Worm (Caenorhabditis elegans) whole organism, late embryonic: ENCODE data around the gene phf-30.

Source experiments
- ceh-2 ChIP-seq: sonication (generic microtip); optimal IDR thresholded peaks from 2 replicates; lab custom pipeline; 2016; ENCODE audit warnings: missing genotype, missing genetic modification characterization, missing compliant biosample characterization
- ceh-22 ChIP-seq: sonication (generic microtip); optimal IDR thresholded peaks from 2 replicates; lab custom pipeline; 2017; ENCODE audit warnings: missing biosample characterization, missing genetic modification characterization
- ceh-24 ChIP-seq: sonication (generic microtip); optimal IDR thresholded peaks from 2 replicates; lab custom pipeline; 2016; ENCODE audit warnings: mild to moderate bottlenecking, missing genetic modification characterization, missing compliant biosample characterization
- ceh-34 ChIP-seq: sonication (generic microtip); optimal IDR thresholded peaks from 2 replicates; lab custom pipeline; 2016; ENCODE audit warnings: mild to moderate bottlenecking, missing genetic modification characterization, missing compliant biosample characterization
- ceh-48 ChIP-seq: sonication (generic microtip); optimal IDR thresholded peaks from 2 replicates; lab custom pipeline; 2016; ENCODE audit warnings: missing genetic modification characterization, inconsistent platforms, missing compliant biosample characterization
- ceh-9 ChIP-seq: sonication (generic microtip); optimal IDR thresholded peaks from 2 replicates; lab custom pipeline; 2016; ENCODE audit warnings: mild to moderate bottlenecking, missing genetic modification characterization, inconsistent platforms, missing compliant biosample characterization
- che-1 ChIP-seq: sonication (generic microtip); optimal IDR thresholded peaks from 2 replicates; lab custom pipeline; 2016; ENCODE audit warnings: mild to moderate bottlenecking, missing genetic modification characterization, missing compliant biosample characterization
- dmd-4 ChIP-seq: sonication (generic microtip); optimal IDR thresholded peaks from 2 replicates; lab custom pipeline; 2016; ENCODE audit warnings: borderline replicate concordance, missing genetic modification characterization, missing compliant biosample characterization
- dve-1 ChIP-seq: sonication (generic microtip); optimal IDR thresholded peaks from 2 replicates; lab custom pipeline; 2017; ENCODE audit warnings: antibody characterized with exemption, mild to moderate bottlenecking, missing genetic modification characterization, missing compliant biosample characterization
- elt-2 ChIP-seq: sonication (generic microtip); optimal IDR thresholded peaks from 2 replicates; lab custom pipeline; 2016; ENCODE audit warnings: missing genetic modification reagents, missing genetic modification characterization, missing compliant biosample characterization
- elt-4 ChIP-seq: sonication (generic microtip); optimal IDR thresholded peaks from 2 replicates; lab custom pipeline; 2016; ENCODE audit warnings: missing genetic modification characterization, missing compliant biosample characterization
- fax-1 ChIP-seq: sonication (generic microtip); optimal IDR thresholded peaks from 2 replicates; lab custom pipeline; 2016; ENCODE audit warnings: missing genotype, missing genetic modification characterization, missing compliant biosample characterization
- fkh-10 ChIP-seq: fragments of 150-350 bp; optimal IDR thresholded peaks from 2 replicates; lab custom pipeline; 2014; ENCODE audit warnings: missing biosample characterization, missing genetic modification reagents, missing genetic modification characterization
- gmeb-2 ChIP-seq: sonication (generic microtip); optimal IDR thresholded peaks from 2 replicates; lab custom pipeline; 2016; ENCODE audit warnings: missing genetic modification characterization, inconsistent platforms, missing compliant biosample characterization
- hlh-13 ChIP-seq: fragments of 200-800 bp; sonication (Bioruptor generic); optimal IDR thresholded peaks from 2 replicates; lab custom pipeline; 2018; ENCODE audit warnings: mild to moderate bottlenecking, missing genetic modification characterization, missing compliant biosample characterization
- hlh-15 ChIP-seq: sonication (generic microtip); optimal IDR thresholded peaks from 2 replicates; lab custom pipeline; 2016; ENCODE audit warnings: missing genetic modification characterization, missing compliant biosample characterization
- hlh-30 ChIP-seq: sonication (generic microtip); optimal IDR thresholded peaks from 2 replicates; lab custom pipeline; 2017; ENCODE audit warnings: antibody characterized with exemption, missing genetic modification characterization, missing compliant biosample characterization; ENCODE audit not compliant: insufficient read depth
- hlh-8 ChIP-seq: sonication (generic microtip); optimal IDR thresholded peaks from 2 replicates; lab custom pipeline; 2016; ENCODE audit warnings: missing genotype, missing genetic modification characterization, missing compliant biosample characterization
- madf-2 ChIP-seq: sonication (generic microtip); optimal IDR thresholded peaks from 2 replicates; lab custom pipeline; 2017; ENCODE audit warnings: missing genetic modification characterization, missing compliant biosample characterization
- nfya-1 ChIP-seq: sonication (generic microtip); optimal IDR thresholded peaks from 2 replicates; lab custom pipeline; 2017; ENCODE audit warnings: missing genetic modification characterization, mild to moderate bottlenecking, missing compliant biosample characterization, antibody characterized with exemption, moderate library complexity
- nhr-11 ChIP-seq: fragments of 150-350 bp; optimal IDR thresholded peaks from 2 replicates; lab custom pipeline; 2014; ENCODE audit warnings: missing biosample characterization, missing genetic modification characterization
- pag-3 ChIP-seq: sonication (generic microtip); optimal IDR thresholded peaks from 2 replicates; lab custom pipeline; 2016; ENCODE audit warnings: missing compliant biosample characterization, missing genetic modification characterization, borderline replicate concordance
- pat-9 ChIP-seq: fragments of 200-800 bp; sonication (Bioruptor generic); optimal IDR thresholded peaks from 2 replicates; lab custom pipeline; 2018; ENCODE audit warnings: mild to moderate bottlenecking, missing genetic modification characterization, moderate library complexity, missing compliant biosample characterization
- pha-4 ChIP-seq: fragments of 150-350 bp; optimal IDR thresholded peaks from 2 replicates; lab custom pipeline; 2018; ENCODE audit warnings: missing biosample characterization, missing genetic modification reagents, missing genetic modification characterization
- ref-2 ChIP-seq: sonication (generic microtip); optimal IDR thresholded peaks from 2 replicates; lab custom pipeline; 2016; ENCODE audit warnings: missing genetic modification characterization, missing compliant biosample characterization
- rnt-1 ChIP-seq: sonication (generic microtip); optimal IDR thresholded peaks from 2 replicates; lab custom pipeline; 2016; ENCODE audit warnings: missing genetic modification characterization, missing compliant biosample characterization
- sdc-2 ChIP-seq: sonication (generic microtip); optimal IDR thresholded peaks from 2 replicates; lab custom pipeline; 2016; ENCODE audit warnings: missing genotype, missing genetic modification characterization, missing compliant biosample characterization
- sox-2 ChIP-seq: fragments of 200-800 bp; sonication (Bioruptor generic); IDR thresholded peaks from 2 replicates; pipeline ENCODE4 v1.3.6; 2022; ENCODE audit warnings: missing genetic modification reagents, missing genetic modification characterization, missing compliant biosample characterization
- syd-9 ChIP-seq: sonication (generic microtip); optimal IDR thresholded peaks from 2 replicates; lab custom pipeline; 2016; ENCODE audit warnings: mild to moderate bottlenecking, missing genetic modification characterization, moderate library complexity, missing compliant biosample characterization
- unc-86 ChIP-seq: sonication (generic microtip); optimal IDR thresholded peaks from 2 replicates; lab custom pipeline; 2016; ENCODE audit warnings: missing genetic modification characterization, missing compliant biosample characterization
- zip-5 ChIP-seq: sonication (generic microtip); optimal IDR thresholded peaks from 2 replicates; lab custom pipeline; 2016; ENCODE audit warnings: missing genetic modification characterization, missing compliant biosample characterization
- ztf-16 ChIP-seq: sonication (generic microtip); optimal IDR thresholded peaks from 2 replicates; lab custom pipeline; 2017; ENCODE audit warnings: missing genetic modification characterization, missing compliant biosample characterization

Gene phf-30

ce11 chrV:8444357-8444856 is 24.4 kb upstream of the phf-30 start, which contains the start of gene lmd-3:
TSS of gene lmd-3 (minus strand) at chrV:8444806.
- TF ChIP-seq dve-1 (tag; lab: Kevin White, UChicago) (no peak), ref-2 (no peak), ceh-2 (tag; lab: Kevin White, UChicago) (no peak), ceh-9 (no peak), ceh-24 (tag; lab: Kevin White, UChicago) (no peak), gmeb-2 (tag; lab: Kevin White, UChicago) (no peak), elt-4 (tag; lab: Kevin White, UChicago) (no peak), zip-5 (tag; lab: Kevin White, UChicago) (no peak), syd-9 (no peak), hlh-8 (no peak), ztf-16 (no peak), dmd-4 (tag; lab: Kevin White, UChicago) (no peak)
- TF ChIP-seq, all 69 proteins: peak for 0

ce11 chrV:8445636-8446035 is 23.2 kb upstream of the phf-30 start:
- peak; percentile 34 for TF ChIP-seq dve-1 (tag; lab: Kevin White, UChicago)
- TF ChIP-seq rnt-1 (tag; lab: Kevin White, UChicago): no peak
- no peak for TF ChIP-seq fax-1
- no peak for TF ChIP-seq sox-2

- TF ChIP-seq nfya-1 (tag; lab: Kevin White, UChicago): no peak
- no peak for TF ChIP-seq ceh-34 (tag; lab: Kevin White, UChicago)
- no peak for TF ChIP-seq ceh-9
- no peak for TF ChIP-seq pag-3 (tag; lab: Kevin White, UChicago)
- no peak for TF ChIP-seq ceh-22
Measured at ce11 chrV:8447928-8448327, 20.9 kb upstream of the phf-30 start, which contains the start of gene T23B12.5. TSS of gene T23B12.5 (minus strand) at chrV:8448028.

ce11 chrV:8449241-8449640 is 19.6 kb upstream of the phf-30 start:
- TF ChIP-seq nhr-11 (tag; lab: Kevin White, UChicago) (no peak), che-1 (no peak), hlh-13 (no peak), elt-2 (tag; lab: Kevin White, UChicago) (no peak), hlh-30 (no peak), dmd-4 (tag; lab: Kevin White, UChicago) (no peak), ceh-24 (tag; lab: Kevin White, UChicago) (no peak), hlh-15 (tag; lab: Kevin White, UChicago) (no peak), rnt-1 (tag; lab: Kevin White, UChicago) (no peak), ceh-34 (tag; lab: Kevin White, UChicago) (no peak), pat-9 (tag; lab: Kevin White, UChicago) (no peak), dve-1 (tag; lab: Kevin White, UChicago) (no peak), unc-86 (tag; lab: Kevin White, UChicago) (no peak), sdc-2 (tag; lab: Kevin White, UChicago) (no peak)
- TF ChIP-seq, all 69 proteins: peak for 0

- TF ChIP-seq madf-2 (tag; lab: Kevin White, UChicago) (no peak), ceh-48 (tag; lab: Kevin White, UChicago) (no peak), pha-4 (tag; lab: Kevin White, UChicago) (no peak), pat-9 (tag; lab: Kevin White, UChicago) (no peak)
Measured at ce11 chrV:8450690-8451089, 18.1 kb upstream of the phf-30 start.

ce11 chrV:8454995-8455446 is 13.8 kb upstream of the phf-30 start, which contains the start of gene T23B12.11:
TSS of gene T23B12.11 (plus strand) at chrV:8455396.
- TF ChIP-seq fkh-10 (GFP tag; lab: Kevin White, UChicago): no peak
- TF ChIP-seq rnt-1 (tag; lab: Kevin White, UChicago): no peak
